Worm (Caenorhabditis elegans): ENCODE data around the gene C26E1.1.

The C26E1.1 gene

DNA sequence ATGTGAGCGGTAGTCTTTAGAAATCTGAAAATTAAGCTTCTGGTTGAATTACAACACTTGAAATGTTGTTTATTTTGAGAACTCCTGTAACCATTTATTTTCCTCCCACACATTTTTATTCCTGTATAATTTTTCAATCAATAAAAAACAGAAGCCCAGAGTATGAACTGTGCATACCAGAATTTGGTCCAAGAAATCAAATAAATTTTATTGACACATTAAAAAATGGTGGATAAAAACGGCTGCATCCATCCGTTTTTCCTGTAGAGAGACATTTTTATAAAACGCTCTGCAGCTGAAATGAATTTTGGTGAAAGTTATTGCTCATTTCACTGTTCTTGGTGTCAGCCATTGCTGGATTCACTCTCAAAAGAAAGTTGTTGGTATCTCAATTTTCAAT, at the start of gene C26E1.1:
Gene C26E1.1 (plus strand): TSS at position 301 of the 400 bp plus-strand sequence.
- no peak for TF ChIP-seq daf-12 (tag; optimal IDR thresholded peaks at IDR 0.05)
- TF ChIP-seq R02D3.7 (tag; optimal IDR thresholded peaks at IDR 0.05), result no peak
- no peak for TF ChIP-seq elt-1 (tag; optimal IDR thresholded peaks at IDR 0.05)
- TF ChIP-seq mdl-1 (tag; optimal IDR thresholded peaks at IDR 0.05), result no peak
- TF ChIP-seq ceh-9 (tag; optimal IDR thresholded peaks at IDR 0.05), result no peak
- TF ChIP-seq lsy-12 (tag; optimal IDR thresholded peaks at IDR 0.05), result no peak
- TF ChIP-seq aly-2 (tag; optimal IDR thresholded peaks at IDR 0.05), result no peak
- TF ChIP-seq ZK546.5 (tag; optimal IDR thresholded peaks at IDR 0.05), result no peak
- TF ChIP-seq sea-2 (GFP tag; optimal IDR thresholded peaks at IDR 0.05), result no peak
- no peak for TF ChIP-seq mml-1 (tag; optimal IDR thresholded peaks at IDR 0.05)
- TF ChIP-seq nhr-23 (tag; optimal IDR thresholded peaks at IDR 0.05), result no peak
- no peak for TF ChIP-seq nhr-12 (tag; optimal IDR thresholded peaks at IDR 0.05)
- TF ChIP-seq ceh-16 (tag; optimal IDR thresholded peaks at IDR 0.05), result no peak
- no peak for TF ChIP-seq nhr-28 (tag; optimal IDR thresholded peaks at IDR 0.05)
- TF ChIP-seq ama-1 (optimal IDR thresholded peaks at IDR 0.05), result no peak

DNA sequence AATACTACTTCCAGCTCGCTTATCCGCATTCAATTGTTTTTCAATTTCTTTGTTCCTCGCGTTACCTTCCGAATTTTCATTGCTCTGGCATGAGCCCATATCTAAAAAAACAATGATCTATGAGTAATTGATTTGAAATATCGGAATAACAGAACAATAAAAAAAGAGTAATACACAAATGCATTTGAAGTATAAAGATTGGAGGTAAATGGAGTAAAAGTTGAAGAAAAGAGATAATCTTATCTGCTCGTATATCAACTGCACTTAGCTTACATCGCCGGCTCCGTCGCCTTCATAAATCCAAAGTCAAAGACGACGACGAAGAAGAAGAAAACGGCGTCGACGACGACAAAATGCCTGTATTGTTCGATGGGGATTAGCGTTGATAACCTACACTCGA, 47.9 kb upstream of the C26E1.1 start, which contains the start of gene odr-3:
Gene odr-3 (minus strand): TSS at position 101 of the 400 bp plus-strand sequence.
- TF ChIP-seq unc-62 (GFP tag; optimal IDR thresholded peaks at IDR 0.05) (no peak), jun-1 (tag; optimal IDR thresholded peaks at IDR 0.05) (no peak), lin-39 (tag; optimal IDR thresholded peaks at IDR 0.05) (no peak)

DNA sequence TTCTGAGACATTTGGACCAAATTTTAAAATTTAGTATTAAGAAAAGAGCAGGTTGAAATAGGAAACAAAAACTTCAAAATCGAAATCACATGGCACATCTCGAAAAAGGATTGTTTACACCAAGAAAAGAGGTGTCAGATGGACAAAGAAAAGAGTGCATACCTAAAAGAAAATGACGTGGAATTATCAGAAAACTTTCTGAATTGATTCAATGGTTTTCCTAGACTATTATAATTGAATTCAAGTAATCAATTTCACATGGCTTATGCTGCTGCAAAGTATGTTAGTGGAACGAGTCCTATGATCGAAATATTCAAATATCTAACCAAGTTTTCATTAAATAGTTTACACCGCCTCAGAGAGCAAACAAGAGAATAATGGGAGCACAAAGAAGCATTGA, 44.5 kb upstream of the C26E1.1 start:
- TF ChIP-seq nhr-11 (tag; optimal IDR thresholded peaks at IDR 0.05) (peak; percentile 48), unc-62 (GFP tag; optimal IDR thresholded peaks at IDR 0.05) (no peak)

DNA sequence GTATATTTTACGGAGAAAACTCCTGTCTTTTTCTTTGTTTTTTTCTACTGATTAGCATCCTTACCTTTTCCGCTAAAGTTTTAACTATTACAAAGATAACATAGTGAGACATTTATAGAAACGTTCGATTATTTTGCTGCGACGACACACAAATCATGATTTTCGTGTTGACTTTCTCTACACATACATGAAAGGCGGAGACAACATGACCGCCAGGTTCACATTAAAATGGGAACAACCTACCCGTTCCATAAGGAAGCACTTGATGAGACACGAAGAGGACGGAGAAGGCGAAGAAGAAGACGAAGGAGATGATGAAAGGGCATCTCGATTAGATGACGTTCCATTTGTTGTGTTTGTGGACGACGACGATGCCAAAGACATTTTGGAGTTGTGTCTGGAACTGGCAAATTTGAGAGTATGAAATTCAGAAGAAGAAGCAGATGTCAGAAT, 38.4 kb upstream of the C26E1.1 start, which contains the start of gene C34D1.4:
Gene C34D1.4 (minus strand): TSS at position 403 of the 453 bp plus-strand sequence.
- TF ChIP-seq nhr-23 (tag; optimal IDR thresholded peaks at IDR 0.05) (peak; percentile 57), ztf-11 (tag; optimal IDR thresholded peaks at IDR 0.05) (no peak), nhr-25 (tag; optimal IDR thresholded peaks at IDR 0.05) (peak; percentile 47)

DNA sequence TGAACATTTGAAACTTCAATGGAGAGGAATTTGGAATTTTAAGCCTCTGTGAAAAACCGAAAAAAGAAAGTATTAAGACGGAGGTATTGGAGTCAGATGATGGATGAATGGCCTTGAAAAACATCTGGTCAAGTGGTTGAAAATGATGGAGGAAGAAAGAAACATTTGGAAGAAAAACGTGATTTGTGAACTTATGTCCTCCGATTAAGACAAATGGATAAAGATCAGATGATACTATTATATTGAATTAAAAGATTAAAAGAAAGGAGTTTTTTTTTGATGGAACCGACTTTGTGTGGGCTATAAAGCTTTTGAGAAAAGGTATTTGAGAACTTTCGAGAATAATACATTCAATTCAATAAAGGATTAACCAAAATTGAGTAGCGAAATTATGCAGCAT, 37.8 kb upstream of the C26E1.1 start:
- peak; percentile 61 for TF ChIP-seq elt-1 (tag; optimal IDR thresholded peaks at IDR 0.05)
- TF ChIP-seq nhr-43 (tag; optimal IDR thresholded peaks at IDR 0.05; ENCODE audit: poor library complexity, severe bottlenecking), result peak; percentile 26
- TF ChIP-seq ceh-16 (tag; optimal IDR thresholded peaks at IDR 0.05), result no peak
- no peak for TF ChIP-seq egl-27 (tag; optimal IDR thresholded peaks at IDR 0.05)
- TF ChIP-seq pha-4 (tag; optimal IDR thresholded peaks at IDR 0.05), result no peak
- peak; percentile 40 for TF ChIP-seq nhr-23 (tag; optimal IDR thresholded peaks at IDR 0.05)
- peak; percentile 64 for TF ChIP-seq nhr-25 (tag; optimal IDR thresholded peaks at IDR 0.05)

DNA sequence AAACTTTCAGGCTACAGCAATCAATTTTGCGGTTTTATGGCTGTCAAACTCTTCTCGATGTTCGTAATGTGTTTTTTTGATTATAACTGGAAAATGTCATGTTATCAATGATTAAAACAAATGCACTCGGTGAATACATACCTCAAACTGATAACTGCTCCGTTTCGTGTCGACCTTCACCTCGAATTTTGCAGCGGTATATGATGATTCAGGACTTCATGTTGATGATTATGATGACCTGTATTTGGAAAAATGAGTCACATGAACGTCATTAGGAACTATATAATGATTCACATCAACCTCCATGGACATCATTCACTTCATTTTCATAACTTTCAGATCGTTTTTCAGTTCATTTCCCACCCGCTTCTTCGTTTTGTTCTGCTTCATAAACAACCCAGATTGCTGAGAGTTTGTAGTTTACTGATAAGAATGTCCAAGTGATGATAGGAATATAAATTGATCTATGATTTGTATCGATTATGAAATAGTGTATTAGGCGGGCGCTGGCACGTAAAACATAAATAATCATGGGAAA, 34.5 kb upstream of the C26E1.1 start:
- TF ChIP-seq aly-2 (tag; optimal IDR thresholded peaks at IDR 0.05) (no peak), pha-4 (tag; optimal IDR thresholded peaks at IDR 0.05) (peak; percentile 32), elt-2 (tag; optimal IDR thresholded peaks at IDR 0.05) (peak; percentile 95), pqm-1 (tag; optimal IDR thresholded peaks at IDR 0.05) (peak; percentile 59), jun-1 (tag; optimal IDR thresholded peaks at IDR 0.05) (peak; percentile 15), ztf-11 (tag; optimal IDR thresholded peaks at IDR 0.05) (no peak), lin-15B (tag; optimal IDR thresholded peaks at IDR 0.05) (no peak), elt-3 (tag; optimal IDR thresholded peaks at IDR 0.05) (peak in 1 of 3 experiments; percentile 1)

DNA sequence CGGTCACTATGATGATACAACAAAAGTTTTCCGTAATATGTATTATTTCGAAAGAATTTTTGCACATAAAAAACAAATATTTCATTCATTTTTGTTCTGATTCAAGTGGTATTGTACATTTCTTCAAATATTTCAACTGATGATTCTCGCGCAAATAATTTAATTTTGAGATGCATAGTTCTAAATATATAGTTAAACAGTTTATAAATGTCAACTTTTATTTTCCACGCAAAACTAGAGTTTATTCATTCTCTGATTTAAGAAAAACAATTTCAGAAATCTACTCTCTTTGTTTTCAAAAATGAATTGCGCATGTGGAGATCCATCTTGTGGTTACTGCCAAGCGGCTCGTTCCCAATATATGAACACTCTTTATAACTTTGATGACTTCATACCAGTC, 33.1 kb upstream of the C26E1.1 start, which contains the start of gene zip-5:
Gene zip-5 (plus strand): TSS at position 301 of the 400 bp plus-strand sequence.
- TF ChIP-seq zag-1 (tag; optimal IDR thresholded peaks at IDR 0.05) (no peak), lin-15B (tag; optimal IDR thresholded peaks at IDR 0.05) (no peak), lsy-12 (tag; optimal IDR thresholded peaks at IDR 0.05) (no peak), mdl-1 (tag; optimal IDR thresholded peaks at IDR 0.05) (no peak), ceh-28 (tag; optimal IDR thresholded peaks at IDR 0.05) (no peak)

All from whole organism, L3 larva.